Worm (Caenorhabditis elegans) whole organism, young adult: ENCODE measurements around the gene acn-1.

Experiments used
- B0035.1 ChIP-seq: sonication (generic microtip); optimal IDR thresholded peaks from 2 replicates; lab custom pipeline; 2016; ENCODE audit warnings: missing genetic modification characterization, mild to moderate bottlenecking, missing compliant biosample characterization, missing genotype, missing genetic modification reagents
- C17E4.6 ChIP-seq: fragments of 200-800 bp; sonication (Bioruptor generic); IDR thresholded peaks from 2 replicates; pipeline ENCODE4 v1.3.6; 2022; ENCODE audit warnings: missing genetic modification reagents, missing genetic modification characterization, missing compliant biosample characterization
- D2030.7 ChIP-seq: fragments of 200-800 bp; sonication (Bioruptor generic); IDR thresholded peaks from 2 replicates; pipeline ENCODE4 v1.3.6; 2022; ENCODE audit warnings: missing genetic modification reagents, missing genetic modification characterization, missing compliant biosample characterization
- F37B4.10 ChIP-seq: fragments of 200-800 bp; sonication (Bioruptor generic); IDR thresholded peaks from 2 replicates; pipeline ENCODE4 v1.3.6; 2022; ENCODE audit warnings: missing genetic modification characterization, missing compliant biosample characterization
- F49E8.2 ChIP-seq: sonication (generic microtip); optimal IDR thresholded peaks from 3 replicates; lab custom pipeline; 2017; ENCODE audit warnings: missing genetic modification characterization, mild to moderate bottlenecking, missing compliant biosample characterization, antibody characterized with exemption, moderate library complexity; ENCODE audit not compliant: insufficient read depth
- K12H6.12 ChIP-seq: fragments of 200-800 bp; sonication (Bioruptor generic); optimal IDR thresholded peaks from 2 replicates; lab custom pipeline; 2018; ENCODE audit warnings: mild to moderate bottlenecking, missing genetic modification characterization, missing compliant biosample characterization
- Y53F4B.3 ChIP-seq: fragments of 200-800 bp; sonication (Bioruptor generic); IDR thresholded peaks from 2 replicates; pipeline ENCODE4 v1.3.6; 2022; ENCODE audit warnings: missing genetic modification reagents, missing genetic modification characterization, missing compliant biosample characterization
- Y53G8AR.9 ChIP-seq: fragments of 200-800 bp; sonication (Bioruptor generic); conservative IDR thresholded peaks from 2 replicates; pipeline ENCODE4 v1.3.6; 2022; ENCODE audit warnings: missing genetic modification reagents, missing genetic modification characterization, missing compliant biosample characterization
- Y67H2A.10 ChIP-seq: fragments of 200-800 bp; sonication (Bioruptor generic); conservative IDR thresholded peaks from 2 replicates; pipeline ENCODE4 v1.3.6; 2022; ENCODE audit warnings: missing genetic modification reagents, missing genetic modification characterization, missing compliant biosample characterization
- Y79H2A.3 ChIP-seq: fragments of 200-800 bp; sonication (Bioruptor generic); conservative IDR thresholded peaks from 2 replicates; pipeline ENCODE4 v1.3.6; 2022; ENCODE audit warnings: missing genetic modification reagents, missing genetic modification characterization, missing compliant biosample characterization
- Y95B8A.8 ChIP-seq: fragments of 200-800 bp; sonication (Bioruptor generic); IDR thresholded peaks from 2 replicates; pipeline ENCODE4 v1.3.6; 2022; ENCODE audit warnings: missing genetic modification reagents, missing genetic modification characterization, missing compliant biosample characterization
- ZK185.1 ChIP-seq: sonication (generic microtip); optimal IDR thresholded peaks from 2 replicates; lab custom pipeline; 2016; ENCODE audit warnings: mild to moderate bottlenecking, missing genetic modification characterization, missing compliant biosample characterization; ENCODE audit not compliant: poor library complexity, severe bottlenecking
- ama-1 ChIP-seq, 3 experiments: fragments of 150-350 bp in 1 of 3; sonication (generic microtip) in 2 of 3; optimal IDR thresholded peaks; 2 replicates each; lab custom pipeline; 2014 to 2018; ENCODE audit warnings: missing biosample characterization in 2 of 3, missing genetic modification characterization in 2 of 3, missing genetic modification reagents in 2 of 3
- aptf-2 ChIP-seq: fragments of 200-800 bp; sonication (Bioruptor generic); conservative IDR thresholded peaks from 2 replicates; pipeline ENCODE4 v1.3.6; 2022; ENCODE audit warnings: missing genetic modification reagents, missing genetic modification characterization, missing compliant biosample characterization
- aptf-3 ChIP-seq: fragments of 200-800 bp; sonication (Bioruptor generic); IDR thresholded peaks from 2 replicates; pipeline ENCODE4 v1.3.6; 2022; ENCODE audit warnings: missing genetic modification characterization, missing compliant biosample characterization
- attf-3 ChIP-seq: fragments of 200-800 bp; sonication (Bioruptor generic); conservative IDR thresholded peaks from 2 replicates; pipeline ENCODE4 v1.3.6; 2022; ENCODE audit warnings: missing genetic modification reagents, missing genetic modification characterization, missing compliant biosample characterization
- attf-5 ChIP-seq: fragments of 200-800 bp; sonication (Bioruptor generic); optimal IDR thresholded peaks from 2 replicates; lab custom pipeline; 2018; ENCODE audit warnings: mild to moderate bottlenecking, missing genetic modification characterization, missing compliant biosample characterization
- attf-6 ChIP-seq: fragments of 200-800 bp; sonication (Bioruptor generic); IDR thresholded peaks from 2 replicates; pipeline ENCODE4 v1.3.6; 2022; ENCODE audit warnings: missing genetic modification reagents, missing genetic modification characterization, missing compliant biosample characterization
- ceh-27 ChIP-seq: fragments of 200-800 bp; sonication (Bioruptor generic); optimal IDR thresholded peaks from 2 replicates; lab custom pipeline; 2018; ENCODE audit warnings: mild to moderate bottlenecking, missing genetic modification characterization, moderate library complexity, missing compliant biosample characterization
- ceh-40 ChIP-seq: fragments of 200-800 bp; sonication (Bioruptor generic); IDR thresholded peaks from 2 replicates; pipeline ENCODE4 v1.3.6; 2022; ENCODE audit warnings: missing genetic modification characterization, missing compliant biosample characterization
- chd-7 ChIP-seq: sonication (generic microtip); optimal IDR thresholded peaks from 2 replicates; lab custom pipeline; 2016; ENCODE audit warnings: mild to moderate bottlenecking, missing genetic modification characterization, moderate library complexity, missing compliant biosample characterization
- egl-44 ChIP-seq: fragments of 200-800 bp; sonication (Bioruptor generic); IDR thresholded peaks from 2 replicates; pipeline ENCODE4 v1.3.6; 2022; ENCODE audit warnings: missing genetic modification reagents, missing genetic modification characterization, missing compliant biosample characterization
- egrh-3 ChIP-seq: fragments of 200-800 bp; sonication (Bioruptor generic); IDR thresholded peaks from 2 replicates; pipeline ENCODE4 v1.3.6; 2022; ENCODE audit warnings: missing genetic modification reagents, missing genetic modification characterization, missing compliant biosample characterization
- ets-4 ChIP-seq: fragments of 200-800 bp; sonication (Bioruptor generic); optimal IDR thresholded peaks from 2 replicates; lab custom pipeline; 2018; ENCODE audit warnings: mild to moderate bottlenecking, missing genetic modification characterization, missing compliant biosample characterization
- gei-17 ChIP-seq: fragments of 200-800 bp; sonication (Bioruptor generic); optimal IDR thresholded peaks from 2 replicates; lab custom pipeline; 2018; ENCODE audit warnings: mild to moderate bottlenecking, missing genetic modification characterization, missing compliant biosample characterization
- hlh-12 ChIP-seq: sonication (generic microtip); optimal IDR thresholded peaks from 2 replicates; lab custom pipeline; 2016; ENCODE audit warnings: missing genetic modification characterization, missing compliant biosample characterization
- hmg-1.2 ChIP-seq: fragments of 200-800 bp; sonication (Bioruptor generic); IDR thresholded peaks from 2 replicates; pipeline ENCODE4 v1.3.6; 2022; ENCODE audit warnings: missing genetic modification reagents, missing genetic modification characterization, missing compliant biosample characterization
- let-526 ChIP-seq: fragments of 200-800 bp; sonication (Bioruptor generic); IDR thresholded peaks from 2 replicates; pipeline ENCODE4 v1.3.6; 2022; ENCODE audit warnings: missing genetic modification reagents, missing genetic modification characterization, missing compliant biosample characterization
- lin-26 ChIP-seq: fragments of 200-800 bp; sonication (Bioruptor generic); IDR thresholded peaks from 2 replicates; pipeline ENCODE4 v1.3.6; 2022; ENCODE audit warnings: missing genetic modification reagents, missing genetic modification characterization, missing compliant biosample characterization
- lin-40 ChIP-seq: sonication (generic microtip); optimal IDR thresholded peaks from 2 replicates; lab custom pipeline; 2016; ENCODE audit warnings: missing genetic modification characterization, mild to moderate bottlenecking, missing compliant biosample characterization, missing genotype, missing genetic modification reagents
- lir-1 ChIP-seq: fragments of 200-800 bp; sonication (Bioruptor generic); conservative IDR thresholded peaks from 2 replicates; pipeline ENCODE4 v1.3.6; 2022; ENCODE audit warnings: missing genetic modification reagents, missing genetic modification characterization, missing compliant biosample characterization
- madf-10 ChIP-seq: sonication (generic microtip); optimal IDR thresholded peaks from 2 replicates; lab custom pipeline; 2016; ENCODE audit warnings: mild to moderate bottlenecking, missing genetic modification characterization, missing compliant biosample characterization
- nfya-2 ChIP-seq: fragments of 200-800 bp; sonication (Bioruptor generic); IDR thresholded peaks from 2 replicates; pipeline ENCODE4 v1.3.6; 2022; ENCODE audit warnings: missing genetic modification reagents, missing genetic modification characterization, missing compliant biosample characterization
- nhr-179 ChIP-seq: sonication (generic microtip); optimal IDR thresholded peaks from 2 replicates; lab custom pipeline; 2016; ENCODE audit warnings: mild to moderate bottlenecking, missing genetic modification characterization, missing compliant biosample characterization
- nhr-80 ChIP-seq: sonication (generic microtip); optimal IDR thresholded peaks from 2 replicates; lab custom pipeline; 2016; ENCODE audit warnings: missing genetic modification characterization, missing compliant biosample characterization
- nhr-90 ChIP-seq: sonication (generic microtip); optimal IDR thresholded peaks from 2 replicates; lab custom pipeline; 2016; ENCODE audit warnings: missing genotype, mild to moderate bottlenecking, missing genetic modification characterization, missing compliant biosample characterization
- pbrm-1 ChIP-seq: fragments of 200-800 bp; sonication (Bioruptor generic); IDR thresholded peaks from 2 replicates; pipeline ENCODE4 v1.3.6; 2022; ENCODE audit warnings: missing genetic modification reagents, missing genetic modification characterization, missing compliant biosample characterization
- pha-4 ChIP-seq: fragments of 150-350 bp; sonication (generic microtip); optimal IDR thresholded peaks from 2 replicates; lab custom pipeline; 2014; ENCODE audit warnings: missing biosample characterization, missing genetic modification reagents, missing genetic modification characterization
- repo-1 ChIP-seq: sonication (generic microtip); optimal IDR thresholded peaks from 2 replicates; lab custom pipeline; 2017; ENCODE audit warnings: mild to moderate bottlenecking, missing genetic modification characterization, missing compliant biosample characterization
- sea-2 ChIP-seq: fragments of 200-800 bp; sonication (Bioruptor generic); IDR thresholded peaks from 2 replicates; pipeline ENCODE4 v1.3.6; 2022; ENCODE audit warnings: missing genetic modification characterization, missing compliant biosample characterization
- snpc-1.1 ChIP-seq: sonication (generic microtip); optimal IDR thresholded peaks from 2 replicates; lab custom pipeline; 2017; ENCODE audit warnings: missing genetic modification characterization, mild to moderate bottlenecking, missing compliant biosample characterization, antibody characterized with exemption, moderate library complexity, missing genotype, missing genetic modification reagents; ENCODE audit not compliant: insufficient read depth
- snpc-1.3 ChIP-seq: sonication (generic microtip); optimal IDR thresholded peaks from 2 replicates; lab custom pipeline; 2017; ENCODE audit warnings: missing genetic modification characterization, mild to moderate bottlenecking, missing compliant biosample characterization, antibody characterized with exemption, moderate library complexity, missing genotype, missing genetic modification reagents; ENCODE audit not compliant: insufficient read depth
- snpc-4 ChIP-seq, 5 experiments: fragments of 150-350 bp in 1 of 5; sonication (generic microtip) in 4 of 5; optimal IDR thresholded peaks; 2 replicates each; lab custom pipeline; 2014 to 2018; ENCODE audit warnings: missing genetic modification characterization in 5 of 5, missing biosample characterization in 3 of 5, antibody characterized with exemption in 2 of 5, mild to moderate bottlenecking in 2 of 5, missing compliant biosample characterization in 2 of 5, missing genotype in 2 of 5, moderate library complexity in 2 of 5, missing genetic modification reagents in 1 of 5
- tlf-1 ChIP-seq: fragments of 200-800 bp; sonication (Bioruptor generic); optimal IDR thresholded peaks from 2 replicates; lab custom pipeline; 2018; ENCODE audit warnings: mild to moderate bottlenecking, missing genetic modification characterization, missing compliant biosample characterization
- unc-130 ChIP-seq: sonication (generic microtip); optimal IDR thresholded peaks from 2 replicates; lab custom pipeline; 2016; ENCODE audit warnings: missing genetic modification reagents, missing genetic modification characterization, missing compliant biosample characterization
- zfh-2 ChIP-seq: fragments of 200-800 bp; sonication (Bioruptor generic); conservative IDR thresholded peaks from 2 replicates; pipeline ENCODE4 v1.3.6; 2022; ENCODE audit warnings: missing genetic modification reagents, missing genetic modification characterization, missing compliant biosample characterization
- ztf-18 ChIP-seq: sonication (generic microtip); optimal IDR thresholded peaks from 2 replicates; lab custom pipeline; 2016; ENCODE audit warnings: missing genotype, mild to moderate bottlenecking, missing genetic modification characterization, missing compliant biosample characterization
- ztf-6 ChIP-seq: fragments of 200-800 bp; sonication (Bioruptor generic); IDR thresholded peaks from 2 replicates; pipeline ENCODE4 v1.3.6; 2022; ENCODE audit warnings: missing genetic modification reagents, missing genetic modification characterization, missing compliant biosample characterization

The acn-1 gene

ce11 chrX:5105703-5106102 is 8.8 kb upstream of the acn-1 start (continued):
- TF ChIP-seq zfh-2 (GFP tag; lab: Robert Waterston, UW) (peak; percentile 43; the same call in 1 of the 2 replicates), D2030.7 (GFP tag; lab: Robert Waterston, UW) (no peak), aptf-3 (GFP tag; lab: Robert Waterston, UW) (no peak), chd-7 (tag; lab: Kevin White, UChicago) (no peak), B0035.1 (tag; lab: Kevin White, UChicago) (no peak), Y53G8AR.9 (no peak; the same call in 1 of the 2 replicates), ama-1 (optimal IDR thresholded peaks at IDR 0.05; lab: Kevin White, UChicago) (no peak), ama-1 (GFP tag; optimal IDR thresholded peaks at IDR 0.05; lab: Kevin White, UChicago) (no peak), gei-17 (GFP tag; lab: Kevin White, UChicago) (no peak), repo-1 (tag; lab: Kevin White, UChicago) (no peak), egrh-3 (GFP tag; lab: Robert Waterston, UW) (no peak; the same call in 1 of the 2 replicates), snpc-4 (GFP tag; optimal IDR thresholded peaks at IDR 0.05; lab: Kevin White, UChicago) (no peak), snpc-4 (tag; optimal IDR thresholded peaks at IDR 0.05; lab: Kevin White, UChicago) (no peak), madf-10 (tag; lab: Kevin White, UChicago) (no peak), Y53F4B.3 (no peak), hmg-1.2 (no peak), nfya-2 (GFP tag; lab: Robert Waterston, UW) (no peak), ztf-6 (GFP tag; lab: Robert Waterston, UW) (no peak), unc-130 (no peak), snpc-1.1 (tag; lab: Kevin White, UChicago) (no peak), lir-1 (GFP tag; lab: Robert Waterston, UW) (no peak), nhr-179 (tag; lab: Kevin White, UChicago) (no peak), nhr-90 (tag; lab: Kevin White, UChicago) (peak; percentile 73), pha-4 (tag; lab: Kevin White, UChicago) (no peak), attf-5 (GFP tag; lab: Kevin White, UChicago) (no peak), F37B4.10 (GFP tag; lab: Robert Waterston, UW) (peak; percentile 85; the same call in 1 of the 2 replicates), hlh-12 (tag; lab: Kevin White, UChicago) (no peak), sea-2 (GFP tag; lab: Robert Waterston, UW) (no peak), aptf-2 (GFP tag; lab: Robert Waterston, UW) (no peak), snpc-1.3 (tag; lab: Kevin White, UChicago) (no peak), let-526 (GFP tag; lab: Robert Waterston, UW) (no peak), ZK185.1 (peak; percentile 62), K12H6.12 (tag; lab: Kevin White, UChicago) (no peak), C17E4.6 (GFP tag; lab: Robert Waterston, UW) (no peak), attf-6 (GFP tag; lab: Robert Waterston, UW) (no peak), ceh-40 (GFP tag; lab: Robert Waterston, UW) (no peak), egl-44 (GFP tag; lab: Robert Waterston, UW) (0 out of 2 replicates have a peak, but pooled peaks have one; percentile 23), attf-3 (GFP tag; lab: Robert Waterston, UW) (no peak), Y67H2A.10 (GFP tag; lab: Robert Waterston, UW) (no peak), pbrm-1 (0 out of 2 replicates have a peak, but pooled peaks have one; percentile 8), Y95B8A.8 (GFP tag; lab: Robert Waterston, UW) (0 out of 2 replicates have a peak, but pooled peaks have one; percentile 10), ets-4 (GFP tag; lab: Kevin White, UChicago) (no peak), nhr-80 (no peak), Y79H2A.3 (no peak), ztf-18 (tag; lab: Kevin White, UChicago) (no peak), lin-40 (tag; lab: Kevin White, UChicago) (no peak), F49E8.2 (tag; lab: Kevin White, UChicago) (no peak), tlf-1 (GFP tag; lab: Kevin White, UChicago) (no peak), lin-26 (GFP tag; lab: Robert Waterston, UW) (no peak), ceh-27 (GFP tag; lab: Kevin White, UChicago) (no peak)
